Fruit fly (Drosophila melanogaster) whole organism, embryonic: Measurements from ENCODE around the gene Polr1F.
A peak's percentile ranks its signal among the peaks of the same experiment; 100 is the strongest.

Experiments
- B-H1 ChIP-seq: fragments of 200-800 bp; sonication (Bioruptor generic); IDR thresholded peaks from 3 replicates; pipeline ENCODE4 v1.3.6; 2022; ENCODE audit warnings: missing biosample characterization, missing genetic modification characterization
- BtbVII ChIP-seq: fragments of 200-800 bp; sonication (Bioruptor generic); optimal IDR thresholded peaks from 3 replicates; lab custom pipeline; 2017; ENCODE audit warnings: missing biosample characterization, mild to moderate bottlenecking, missing genetic modification characterization
- CG10147 ChIP-seq: fragments of 200-800 bp; sonication (Bioruptor generic); optimal IDR thresholded peaks from 2 replicates; lab custom pipeline; 2019; ENCODE audit warnings: missing biosample characterization, mild to moderate bottlenecking, missing genetic modification characterization, moderate library complexity
- CG11696 ChIP-seq: fragments of 200-800 bp; sonication (Bioruptor generic); IDR thresholded peaks from 2 replicates; pipeline ENCODE4 v1.3.6; 2022; ENCODE audit warnings: missing biosample characterization, missing genetic modification characterization
- CG11723 ChIP-seq: fragments of 200-800 bp; sonication (Bioruptor generic); optimal IDR thresholded peaks from 2 replicates; lab custom pipeline; 2017; ENCODE audit warnings: missing biosample characterization, mild to moderate bottlenecking, missing genetic modification characterization
- CG12219 ChIP-seq: fragments of 200-800 bp; sonication (Bioruptor generic); optimal IDR thresholded peaks from 3 replicates; lab custom pipeline; 2018; ENCODE audit warnings: missing biosample characterization, mild to moderate bottlenecking, missing genetic modification characterization
- CG14667 ChIP-seq: fragments of 200-800 bp; sonication (Bioruptor generic); IDR thresholded peaks from 2 replicates; pipeline ENCODE4 v1.3.6; 2022; ENCODE audit warnings: missing biosample characterization, missing genetic modification characterization
- CG15073 ChIP-seq: fragments of 200-800 bp; sonication (Bioruptor generic); optimal IDR thresholded peaks from 2 replicates; lab custom pipeline; 2016; ENCODE audit warnings: missing biosample characterization, missing genetic modification characterization
- CG16779 ChIP-seq: fragments of 200-800 bp; sonication (Bioruptor generic); IDR thresholded peaks from 2 replicates; pipeline ENCODE4 v1.3.6; 2022; ENCODE audit warnings: missing biosample characterization, missing genetic modification characterization
- CG16863 ChIP-seq: fragments of 200-800 bp; sonication (Bioruptor generic); optimal IDR thresholded peaks from 3 replicates; lab custom pipeline; 2016; ENCODE audit warnings: missing biosample characterization, missing genetic modification characterization
- CG18011 ChIP-seq: fragments of 200-800 bp; sonication (Bioruptor generic); optimal IDR thresholded peaks from 2 replicates; lab custom pipeline; 2017; ENCODE audit warnings: missing biosample characterization, missing genetic modification characterization, mild to moderate bottlenecking, moderate library complexity, missing genotype
- CG18619 ChIP-seq: fragments of 200-800 bp; sonication (Bioruptor generic); optimal IDR thresholded peaks from 3 replicates; lab custom pipeline; 2017; ENCODE audit warnings: missing biosample characterization, mild to moderate bottlenecking, missing genetic modification characterization
- CG2116 ChIP-seq: fragments of 200-800 bp; sonication (Bioruptor generic); optimal IDR thresholded peaks from 3 replicates; lab custom pipeline; 2018; ENCODE audit warnings: missing biosample characterization, mild to moderate bottlenecking, missing genetic modification characterization
- CG2889 ChIP-seq: fragments of 200-800 bp; sonication (Bioruptor generic); IDR thresholded peaks from 3 replicates; pipeline ENCODE4 v1.3.6; 2022; ENCODE audit warnings: missing biosample characterization, missing genetic modification characterization
- CG30020 ChIP-seq: fragments of 200-800 bp; optimal IDR thresholded peaks from 2 replicates; lab custom pipeline; 2019; ENCODE audit warnings: missing biosample characterization, mild to moderate bottlenecking, missing genetic modification characterization, moderate library complexity
- CG30403 ChIP-seq: fragments of 200-800 bp; sonication (Bioruptor generic); optimal IDR thresholded peaks from 3 replicates; lab custom pipeline; 2016; ENCODE audit warnings: missing biosample characterization, missing genetic modification characterization
- CG34224 ChIP-seq: fragments of 200-800 bp; sonication (Bioruptor generic); IDR thresholded peaks from 3 replicates; pipeline ENCODE4 v1.3.6; 2022; ENCODE audit warnings: missing biosample characterization, missing genetic modification characterization; ENCODE audit not compliant: partially characterized antibody
- CG6791 ChIP-seq: fragments of 200-800 bp; sonication (Bioruptor generic); IDR thresholded peaks from 3 replicates; pipeline ENCODE4 v1.3.6; 2022; ENCODE audit warnings: missing biosample characterization, missing genetic modification characterization; ENCODE audit not compliant: partially characterized antibody
- CG6813 ChIP-seq: fragments of 200-800 bp; sonication (Bioruptor generic); optimal IDR thresholded peaks from 2 replicates; lab custom pipeline; 2017; ENCODE audit warnings: missing biosample characterization, missing genetic modification characterization, mild to moderate bottlenecking, moderate library complexity, missing genetic modification reagents
- CG7745 ChIP-seq: fragments of 200-800 bp; sonication (Bioruptor generic); optimal IDR thresholded peaks from 2 replicates; lab custom pipeline; 2018; ENCODE audit warnings: missing biosample characterization, mild to moderate bottlenecking, missing genetic modification characterization, moderate library complexity
- CG7928 ChIP-seq: fragments of 200-800 bp; sonication (Bioruptor generic); optimal IDR thresholded peaks from 2 replicates; lab custom pipeline; 2017; ENCODE audit warnings: missing biosample characterization, mild to moderate bottlenecking, missing genetic modification characterization
- CG8281 ChIP-seq: fragments of 200-800 bp; sonication (Bioruptor generic); optimal IDR thresholded peaks from 2 replicates; lab custom pipeline; 2018; ENCODE audit warnings: missing biosample characterization, mild to moderate bottlenecking, missing genetic modification characterization, moderate library complexity
- CG8359 ChIP-seq: fragments of 200-800 bp; sonication (Bioruptor generic); optimal IDR thresholded peaks from 2 replicates; lab custom pipeline; 2017; ENCODE audit warnings: missing biosample characterization, mild to moderate bottlenecking, missing genetic modification characterization, borderline replicate concordance
- CoRest ChIP-seq: fragments of 200-800 bp; sonication (Bioruptor generic); optimal IDR thresholded peaks from 3 replicates; lab custom pipeline; 2018; ENCODE audit warnings: missing biosample characterization, mild to moderate bottlenecking, missing genetic modification characterization, moderate library complexity
- Dek ChIP-seq: fragments of 200-800 bp; sonication (Bioruptor generic); optimal IDR thresholded peaks from 3 replicates; lab custom pipeline; 2019; ENCODE audit warnings: missing biosample characterization, mild to moderate bottlenecking, missing genetic modification characterization, moderate library complexity
- Dfd ChIP-seq, 2 experiments: fragments of >200 bp; optimal IDR thresholded peaks; 2 replicates each; lab custom pipeline; 2017; ENCODE audit warnings: missing biosample characterization in 2 of 2, missing genetic modification characterization in 2 of 2
- Drgx ChIP-seq: fragments of 200-800 bp; sonication (Bioruptor generic); IDR thresholded peaks from 2 replicates; pipeline ENCODE4 v1.3.6; 2022; ENCODE audit warnings: missing biosample characterization, missing genetic modification characterization
- Gug ChIP-seq: fragments of 200-800 bp; sonication (Bioruptor generic); IDR thresholded peaks from 4 replicates; pipeline ENCODE4 v1.3.6; 2022; ENCODE audit warnings: missing biosample characterization, missing genetic modification characterization
- Hr39 ChIP-seq: fragments of >200 bp; optimal IDR thresholded peaks from 2 replicates; lab custom pipeline; 2017
- Kr ChIP-seq: fragments of 200-800 bp; sonication (Bioruptor generic); optimal IDR thresholded peaks from 2 replicates; lab custom pipeline; 2017; ENCODE audit warnings: missing biosample characterization, mild to moderate bottlenecking, missing genetic modification characterization
- Lim3 ChIP-seq: fragments of 200-800 bp; sonication (Bioruptor generic); IDR thresholded peaks from 2 replicates; pipeline ENCODE4 v1.3.6; 2022; ENCODE audit warnings: missing biosample characterization, missing genetic modification characterization
- NC2α ChIP-seq: fragments of 200-800 bp; sonication (Bioruptor generic); optimal IDR thresholded peaks from 2 replicates; lab custom pipeline; 2016; ENCODE audit warnings: missing biosample characterization, missing genetic modification characterization
- Optix ChIP-seq: fragments of 200-800 bp; sonication (Bioruptor generic); IDR thresholded peaks from 3 replicates; pipeline ENCODE4 v1.3.6; 2022; ENCODE audit warnings: missing biosample characterization, missing genetic modification characterization
- PHDP ChIP-seq: fragments of 200-800 bp; sonication (Bioruptor generic); optimal IDR thresholded peaks from 3 replicates; lab custom pipeline; 2018; ENCODE audit warnings: missing biosample characterization, mild to moderate bottlenecking, missing genetic modification characterization, moderate library complexity
- ab ChIP-seq: fragments of 200-800 bp; sonication (Bioruptor generic); optimal IDR thresholded peaks from 2 replicates; lab custom pipeline; 2016; ENCODE audit warnings: missing biosample characterization, missing genetic modification characterization
- chn ChIP-seq: fragments of 200-800 bp; sonication (Bioruptor generic); optimal IDR thresholded peaks from 2 replicates; lab custom pipeline; 2016; ENCODE audit warnings: missing biosample characterization, missing genetic modification characterization
- corto ChIP-seq: fragments of 200-800 bp; sonication (Bioruptor generic); optimal IDR thresholded peaks from 2 replicates; lab custom pipeline; 2016; ENCODE audit warnings: missing biosample characterization, mild to moderate bottlenecking, missing genetic modification characterization, moderate library complexity
- crc ChIP-seq: fragments of 200-800 bp; sonication (Bioruptor generic); optimal IDR thresholded peaks from 2 replicates; lab custom pipeline; 2016; ENCODE audit warnings: missing biosample characterization, missing genetic modification characterization
- dan ChIP-seq: fragments of 200-800 bp; sonication (Bioruptor generic); IDR thresholded peaks from 2 replicates; pipeline ENCODE4 v1.3.6; 2022; ENCODE audit warnings: missing biosample characterization, missing genetic modification characterization
- esg ChIP-seq: fragments of 200-800 bp; sonication (Bioruptor generic); conservative IDR thresholded peaks from 2 replicates; pipeline ENCODE4 v1.3.6; 2022; ENCODE audit warnings: missing biosample characterization, missing genetic modification characterization
- exex ChIP-seq: fragments of 200-800 bp; sonication (Bioruptor generic); optimal IDR thresholded peaks from 4 replicates; lab custom pipeline; 2018; ENCODE audit warnings: missing biosample characterization, mild to moderate bottlenecking, missing genetic modification characterization, moderate library complexity
- fd64A ChIP-seq: fragments of 200-800 bp; sonication (Bioruptor generic); optimal IDR thresholded peaks from 3 replicates; lab custom pipeline; 2018; ENCODE audit warnings: missing biosample characterization, mild to moderate bottlenecking, missing genetic modification characterization
- kah ChIP-seq: fragments of 200-800 bp; sonication (Bioruptor generic); optimal IDR thresholded peaks from 2 replicates; lab custom pipeline; 2018; ENCODE audit warnings: missing biosample characterization, mild to moderate bottlenecking, missing genetic modification characterization
- mam ChIP-seq: fragments of 200-800 bp; sonication (Bioruptor generic); optimal IDR thresholded peaks from 3 replicates; lab custom pipeline; 2016; ENCODE audit warnings: missing biosample characterization, missing genetic modification characterization
- prd ChIP-seq, 3 experiments: fragments of >200 bp in 2 of 3; fragments of 200-800 bp in 1 of 3; sonication (Bioruptor generic) in 1 of 3; optimal IDR thresholded peaks in 2 of 3; IDR thresholded peaks in 1 of 3; 2 replicates in 2 of 3; 3 replicates in 1 of 3; pipeline versions ENCODE4 v1.3.6 to Lab custom; 2017 to 2022; ENCODE audit warnings: missing biosample characterization in 1 of 3, missing genetic modification characterization in 1 of 3
- sc ChIP-seq, 3 experiments: fragments of >200 bp in 2 of 3; fragments of 200-800 bp in 1 of 3; sonication (Bioruptor generic) in 1 of 3; optimal IDR thresholded peaks; 2 replicates in 2 of 3; 3 replicates in 1 of 3; lab custom pipeline; 2017; ENCODE audit warnings: mild to moderate bottlenecking in 1 of 3, missing biosample characterization in 1 of 3, missing genetic modification characterization in 1 of 3, missing genetic modification reagents in 1 of 3
- schlank ChIP-seq: fragments of 200-800 bp; sonication (Bioruptor generic); optimal IDR thresholded peaks from 2 replicates; lab custom pipeline; 2018; ENCODE audit warnings: missing biosample characterization, mild to moderate bottlenecking, missing genetic modification characterization
- seq ChIP-seq: fragments of 200-800 bp; sonication (Bioruptor generic); IDR thresholded peaks from 2 replicates; pipeline ENCODE4 v1.3.6; 2022; ENCODE audit warnings: missing biosample characterization, missing genetic modification characterization
- unc-4 ChIP-seq: fragments of 200-800 bp; sonication (Bioruptor generic); IDR thresholded peaks from 2 replicates; pipeline ENCODE4 v1.3.6; 2022; ENCODE audit warnings: missing biosample characterization, missing genetic modification characterization; ENCODE audit not compliant: partially characterized antibody
- zen ChIP-seq: fragments of 200-800 bp; sonication (Bioruptor generic); optimal IDR thresholded peaks from 3 replicates; lab custom pipeline; 2018; ENCODE audit warnings: missing biosample characterization, mild to moderate bottlenecking, missing genetic modification characterization, moderate library complexity

Gene Polr1F

DNA sequence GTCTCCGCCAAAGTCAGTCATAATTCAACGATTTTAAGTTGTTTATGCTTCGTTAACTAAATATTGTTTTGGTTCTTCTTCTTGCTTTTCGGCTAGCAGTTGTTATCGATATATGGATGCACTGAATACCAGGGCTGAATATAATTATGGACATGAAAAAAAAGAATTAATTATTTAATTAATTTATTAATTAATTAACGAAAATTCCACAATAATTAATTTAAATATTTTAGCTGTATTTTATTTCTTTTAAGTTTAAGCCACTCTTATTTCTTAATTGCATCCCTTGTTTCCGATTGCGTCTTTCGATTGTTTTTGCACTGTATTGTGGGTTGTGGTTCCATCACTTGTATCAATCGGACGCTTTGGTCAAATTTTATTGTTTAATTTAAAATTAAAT, 42.5 kb upstream of the Polr1F start, which contains the start of the genes Gas41 and SA1 (continued):
- TF ChIP-seq BtbVII (GFP tag; lab: Kevin White, UChicago) (peak; percentile 71), CoRest (tag; lab: Kevin White, UChicago) (peak; percentile 76), sc (optimal IDR thresholded peaks at IDR 0.05; lab: Kevin White, UChicago) (no peak), sc (GFP tag; optimal IDR thresholded peaks at IDR 0.05; lab: Kevin White, UChicago) (peak; percentile 84), CG30020 (tag; lab: Kevin White, UChicago) (peak; percentile 81), CG34224 (GFP tag; lab: Robert Waterston, UW) (peak; percentile 78), CG12219 (GFP tag; lab: Kevin White, UChicago) (peak; percentile 69), CG7928 (GFP tag; lab: Kevin White, UChicago) (peak; percentile 97), CG11696 (GFP tag; lab: Robert Waterston, UW) (peak; percentile 54), Dfd (GFP tag; optimal IDR thresholded peaks at IDR 0.05; lab: Kevin White, UChicago) (no peak), CG18619 (peak; percentile 22), corto (GFP tag; lab: Kevin White, UChicago) (no peak), CG16779 (GFP tag; lab: Robert Waterston, UW) (no peak), kah (GFP tag; lab: Kevin White, UChicago) (peak; percentile 54), Drgx (GFP tag; lab: Robert Waterston, UW) (peak; percentile 86), Gug (GFP tag; lab: Robert Waterston, UW) (peak; percentile 87), NC2α (GFP tag; lab: Kevin White, UChicago) (no peak), prd (optimal IDR thresholded peaks at IDR 0.05; lab: Kevin White, UChicago) (no peak), prd (GFP tag; IDR thresholded peaks at IDR 0.05; lab: Robert Waterston, UW) (peak; percentile 96), CG2889 (peak; percentile 92), CG16863 (GFP tag; lab: Kevin White, UChicago) (no peak), chn (GFP tag; lab: Kevin White, UChicago) (peak; percentile 63), CG11723 (GFP tag; lab: Kevin White, UChicago) (no peak), fd64A (no peak), CG15073 (GFP tag; lab: Kevin White, UChicago) (no peak), seq (peak; percentile 55; the same call in 1 of the 2 replicates), CG6791 (GFP tag; lab: Robert Waterston, UW) (peak; percentile 70), crc (no peak), CG8359 (GFP tag; lab: Kevin White, UChicago) (peak; percentile 18), CG7745 (peak; percentile 74), ab (GFP tag; lab: Kevin White, UChicago) (peak; percentile 26), Kr (GFP tag; lab: Kevin White, UChicago) (no peak), PHDP (tag; lab: Kevin White, UChicago) (peak; percentile 94), CG14667 (GFP tag; lab: Robert Waterston, UW) (peak; percentile 90), B-H1 (GFP tag; lab: Robert Waterston, UW) (peak; percentile 86), CG2116 (GFP tag; lab: Kevin White, UChicago) (peak; percentile 92), CG8281 (peak; percentile 73), schlank (tag; lab: Kevin White, UChicago) (no peak), CG6813 (GFP tag; lab: Kevin White, UChicago) (peak; percentile 40), CG30403 (GFP tag; lab: Kevin White, UChicago) (peak; percentile 95), mam (GFP tag; lab: Kevin White, UChicago) (peak; percentile 52), Dek (peak; percentile 93), esg (peak; percentile 93), CG18011 (GFP tag; lab: Kevin White, UChicago) (peak; percentile 77), Lim3 (GFP tag; lab: Robert Waterston, UW) (no peak), exex (tag; lab: Kevin White, UChicago) (no peak), dan (GFP tag; lab: Robert Waterston, UW) (peak; percentile 62; the same call in 1 of the 2 replicates), zen (peak; percentile 95), Optix (GFP tag; lab: Robert Waterston, UW) (no peak), CG10147 (no peak), unc-4 (GFP tag; lab: Robert Waterston, UW) (peak; percentile 86), Hr39 (lab: Kevin White, UChicago) (no peak)
